Worm (Caenorhabditis elegans): ENCODE results near the gene Y57G7A.5.

ce11 chrII:1246855-1247259 is 28.5 kb downstream of the Y57G7A.5 start:
- TF ChIP-seq athp-1 (tag; optimal IDR thresholded peaks at IDR 0.05) (no peak), mel-28 (tag; optimal IDR thresholded peaks at IDR 0.05; ENCODE audit: borderline replicate concordance) (no peak), ztf-18 (tag; optimal IDR thresholded peaks at IDR 0.05) (peak; percentile 32), xnd-1 (tag; optimal IDR thresholded peaks at IDR 0.05) (no peak), F22D6.2 (tag; optimal IDR thresholded peaks at IDR 0.05) (no peak), aptf-2 (GFP tag; conservative IDR thresholded peaks at IDR 0.05) (no peak), F55B11.4 (tag; optimal IDR thresholded peaks at IDR 0.05; ENCODE audit: borderline replicate concordance, insufficient read depth) (no peak), snpc-1.3 (tag; optimal IDR thresholded peaks at IDR 0.05; ENCODE audit: insufficient read depth) (no peak), efl-1 (GFP tag; optimal IDR thresholded peaks at IDR 0.05) (peak; percentile 41), lin-40 (tag; optimal IDR thresholded peaks at IDR 0.05) (no peak), ets-4 (GFP tag; optimal IDR thresholded peaks at IDR 0.05) (peak; percentile 8)

All from whole organism, young adult.